Worm (Caenorhabditis elegans) whole organism, young adult: Measurements from ENCODE around the gene msp-74.
A peak's percentile ranks its signal among the peaks of the same experiment; 100 is the strongest.

Experiments used
- B0261.1 ChIP-seq: sonication (generic microtip); optimal IDR thresholded peaks from 2 replicates; lab custom pipeline; 2016; ENCODE audit warnings: mild to moderate bottlenecking, missing genetic modification characterization, moderate library complexity, missing compliant biosample characterization
- D2030.7 ChIP-seq: fragments of 200-800 bp; sonication (Bioruptor generic); IDR thresholded peaks from 2 replicates; pipeline ENCODE4 v1.3.6; 2022; ENCODE audit warnings: missing genetic modification reagents, missing genetic modification characterization, missing compliant biosample characterization
- F22D6.2 ChIP-seq: sonication (generic microtip); optimal IDR thresholded peaks from 2 replicates; lab custom pipeline; 2016; ENCODE audit warnings: mild to moderate bottlenecking, missing genetic modification characterization, missing compliant biosample characterization
- F33H1.4 ChIP-seq: fragments of 200-800 bp; sonication (Bioruptor generic); IDR thresholded peaks from 2 replicates; pipeline ENCODE4 v1.3.6; 2022; ENCODE audit warnings: missing genetic modification reagents, missing genetic modification characterization, missing compliant biosample characterization
- F37B4.10 ChIP-seq: fragments of 200-800 bp; sonication (Bioruptor generic); IDR thresholded peaks from 2 replicates; pipeline ENCODE4 v1.3.6; 2022; ENCODE audit warnings: missing genetic modification characterization, missing compliant biosample characterization
- F49E8.2 ChIP-seq: sonication (generic microtip); optimal IDR thresholded peaks from 3 replicates; lab custom pipeline; 2017; ENCODE audit warnings: missing genetic modification characterization, mild to moderate bottlenecking, missing compliant biosample characterization, antibody characterized with exemption, moderate library complexity; ENCODE audit not compliant: insufficient read depth
- F55B11.4 ChIP-seq: sonication (generic microtip); optimal IDR thresholded peaks from 2 replicates; lab custom pipeline; 2016; ENCODE audit warnings: missing compliant biosample characterization, missing genetic modification characterization, borderline replicate concordance; ENCODE audit not compliant: insufficient read depth
- K11D2.4 ChIP-seq: fragments of 200-800 bp; sonication (Bioruptor generic); IDR thresholded peaks from 2 replicates; pipeline ENCODE4 v1.3.6; 2022; ENCODE audit warnings: missing genetic modification reagents, missing genetic modification characterization, missing compliant biosample characterization
- Y53F4B.3 ChIP-seq: fragments of 200-800 bp; sonication (Bioruptor generic); IDR thresholded peaks from 2 replicates; pipeline ENCODE4 v1.3.6; 2022; ENCODE audit warnings: missing genetic modification reagents, missing genetic modification characterization, missing compliant biosample characterization
- Y67H2A.10 ChIP-seq: fragments of 200-800 bp; sonication (Bioruptor generic); conservative IDR thresholded peaks from 2 replicates; pipeline ENCODE4 v1.3.6; 2022; ENCODE audit warnings: missing genetic modification reagents, missing genetic modification characterization, missing compliant biosample characterization
- Y79H2A.3 ChIP-seq: fragments of 200-800 bp; sonication (Bioruptor generic); conservative IDR thresholded peaks from 2 replicates; pipeline ENCODE4 v1.3.6; 2022; ENCODE audit warnings: missing genetic modification reagents, missing genetic modification characterization, missing compliant biosample characterization
- ZK185.1 ChIP-seq: sonication (generic microtip); optimal IDR thresholded peaks from 2 replicates; lab custom pipeline; 2016; ENCODE audit warnings: mild to moderate bottlenecking, missing genetic modification characterization, missing compliant biosample characterization; ENCODE audit not compliant: poor library complexity, severe bottlenecking
- ama-1 ChIP-seq, 3 experiments: fragments of 150-350 bp in 1 of 3; sonication (generic microtip) in 2 of 3; optimal IDR thresholded peaks; 2 replicates each; lab custom pipeline; 2014 to 2018; ENCODE audit warnings: missing biosample characterization in 2 of 3, missing genetic modification characterization in 2 of 3, missing genetic modification reagents in 2 of 3
- aptf-3 ChIP-seq: fragments of 200-800 bp; sonication (Bioruptor generic); IDR thresholded peaks from 2 replicates; pipeline ENCODE4 v1.3.6; 2022; ENCODE audit warnings: missing genetic modification characterization, missing compliant biosample characterization
- cebp-2 ChIP-seq: fragments of 200-800 bp; sonication (Bioruptor generic); IDR thresholded peaks from 2 replicates; pipeline ENCODE4 v1.3.6; 2022; ENCODE audit warnings: missing genetic modification characterization, missing compliant biosample characterization
- ceh-100 ChIP-seq: fragments of 200-800 bp; sonication (Bioruptor generic); IDR thresholded peaks from 2 replicates; pipeline ENCODE4 v1.3.6; 2022; ENCODE audit warnings: missing genetic modification reagents, missing genetic modification characterization, missing compliant biosample characterization
- ceh-40 ChIP-seq: fragments of 200-800 bp; sonication (Bioruptor generic); IDR thresholded peaks from 2 replicates; pipeline ENCODE4 v1.3.6; 2022; ENCODE audit warnings: missing genetic modification characterization, missing compliant biosample characterization
- ceh-58 ChIP-seq: fragments of 200-800 bp; sonication (Bioruptor generic); IDR thresholded peaks from 2 replicates; pipeline ENCODE4 v1.3.6; 2022; ENCODE audit warnings: missing genetic modification characterization, missing compliant biosample characterization
- ceh-91 ChIP-seq: fragments of 200-800 bp; sonication (Bioruptor generic); IDR thresholded peaks from 2 replicates; pipeline ENCODE4 v1.3.6; 2022; ENCODE audit warnings: missing genetic modification reagents, missing genetic modification characterization, missing compliant biosample characterization
- dpff-1 ChIP-seq: sonication (generic microtip); optimal IDR thresholded peaks from 2 replicates; lab custom pipeline; 2017; ENCODE audit warnings: mild to moderate bottlenecking, missing genetic modification characterization, missing compliant biosample characterization
- egl-44 ChIP-seq: fragments of 200-800 bp; sonication (Bioruptor generic); IDR thresholded peaks from 2 replicates; pipeline ENCODE4 v1.3.6; 2022; ENCODE audit warnings: missing genetic modification reagents, missing genetic modification characterization, missing compliant biosample characterization
- fkh-3 ChIP-seq: sonication (generic microtip); optimal IDR thresholded peaks from 2 replicates; lab custom pipeline; 2016; ENCODE audit warnings: mild to moderate bottlenecking, missing genetic modification characterization, missing compliant biosample characterization
- gei-17 ChIP-seq: fragments of 200-800 bp; sonication (Bioruptor generic); optimal IDR thresholded peaks from 2 replicates; lab custom pipeline; 2018; ENCODE audit warnings: mild to moderate bottlenecking, missing genetic modification characterization, missing compliant biosample characterization
- hmg-1.2 ChIP-seq: fragments of 200-800 bp; sonication (Bioruptor generic); IDR thresholded peaks from 2 replicates; pipeline ENCODE4 v1.3.6; 2022; ENCODE audit warnings: missing genetic modification reagents, missing genetic modification characterization, missing compliant biosample characterization
- hmg-20 ChIP-seq: fragments of 200-800 bp; sonication (Bioruptor generic); IDR thresholded peaks from 2 replicates; pipeline ENCODE4 v1.3.6; 2022; ENCODE audit warnings: missing genetic modification reagents, missing genetic modification characterization, missing compliant biosample characterization
- hrde-1 ChIP-seq: sonication (generic microtip); optimal IDR thresholded peaks from 2 replicates; lab custom pipeline; 2016; ENCODE audit warnings: missing genetic modification characterization, mild to moderate bottlenecking, missing compliant biosample characterization, moderate library complexity, missing genotype, missing genetic modification reagents, borderline replicate concordance
- lag-1 ChIP-seq: fragments of 200-800 bp; sonication (Bioruptor generic); IDR thresholded peaks from 2 replicates; pipeline ENCODE4 v1.3.6; 2022; ENCODE audit warnings: missing genetic modification reagents, missing genetic modification characterization, missing compliant biosample characterization
- let-526 ChIP-seq: fragments of 200-800 bp; sonication (Bioruptor generic); IDR thresholded peaks from 2 replicates; pipeline ENCODE4 v1.3.6; 2022; ENCODE audit warnings: missing genetic modification reagents, missing genetic modification characterization, missing compliant biosample characterization
- lin-40 ChIP-seq: sonication (generic microtip); optimal IDR thresholded peaks from 2 replicates; lab custom pipeline; 2016; ENCODE audit warnings: missing genetic modification characterization, mild to moderate bottlenecking, missing compliant biosample characterization, missing genotype, missing genetic modification reagents
- lin-54 ChIP-seq: fragments of 200-800 bp; sonication (Bioruptor generic); optimal IDR thresholded peaks from 2 replicates; lab custom pipeline; 2018; ENCODE audit warnings: mild to moderate bottlenecking, missing genetic modification characterization, missing compliant biosample characterization
- madf-6 ChIP-seq: fragments of 200-800 bp; sonication (Bioruptor generic); IDR thresholded peaks from 2 replicates; pipeline ENCODE4 v1.3.6; 2022; ENCODE audit warnings: missing genetic modification reagents, missing genetic modification characterization, missing compliant biosample characterization
- mcd-1 ChIP-seq: fragments of 200-800 bp; sonication (Bioruptor generic); IDR thresholded peaks from 2 replicates; pipeline ENCODE4 v1.3.6; 2022; ENCODE audit warnings: missing genetic modification reagents, missing genetic modification characterization, missing compliant biosample characterization
- mes-4 ChIP-seq: sonication (generic microtip); optimal IDR thresholded peaks from 2 replicates; lab custom pipeline; 2016; ENCODE audit warnings: missing genotype, missing genetic modification characterization, missing compliant biosample characterization
- nfya-1 ChIP-seq: sonication (generic microtip); optimal IDR thresholded peaks from 2 replicates; lab custom pipeline; 2017; ENCODE audit warnings: antibody characterized with exemption, missing compliant biosample characterization, missing genetic modification characterization, borderline replicate concordance; ENCODE audit not compliant: insufficient read depth
- nfyb-1 ChIP-seq: fragments of 200-800 bp; sonication (Bioruptor generic); IDR thresholded peaks from 2 replicates; pipeline ENCODE4 v1.3.6; 2022; ENCODE audit warnings: missing genetic modification reagents, missing genetic modification characterization, missing compliant biosample characterization
- nhr-179 ChIP-seq: sonication (generic microtip); optimal IDR thresholded peaks from 2 replicates; lab custom pipeline; 2016; ENCODE audit warnings: mild to moderate bottlenecking, missing genetic modification characterization, missing compliant biosample characterization
- nhr-27 ChIP-seq: fragments of 200-800 bp; sonication (Bioruptor generic); optimal IDR thresholded peaks from 2 replicates; lab custom pipeline; 2018; ENCODE audit warnings: mild to moderate bottlenecking, missing genetic modification characterization, moderate library complexity, missing compliant biosample characterization
- nhr-80 ChIP-seq: sonication (generic microtip); optimal IDR thresholded peaks from 2 replicates; lab custom pipeline; 2016; ENCODE audit warnings: missing genetic modification characterization, missing compliant biosample characterization
- nhr-90 ChIP-seq: sonication (generic microtip); optimal IDR thresholded peaks from 2 replicates; lab custom pipeline; 2016; ENCODE audit warnings: missing genotype, mild to moderate bottlenecking, missing genetic modification characterization, missing compliant biosample characterization
- pha-4 ChIP-seq: fragments of 150-350 bp; sonication (generic microtip); optimal IDR thresholded peaks from 2 replicates; lab custom pipeline; 2014; ENCODE audit warnings: missing biosample characterization, missing genetic modification reagents, missing genetic modification characterization
- rcor-1 ChIP-seq: fragments of 200-800 bp; sonication (Bioruptor generic); IDR thresholded peaks from 2 replicates; pipeline ENCODE4 v1.3.6; 2022; ENCODE audit warnings: missing genetic modification reagents, missing genetic modification characterization, missing compliant biosample characterization
- rpc-1 ChIP-seq, 2 experiments: fragments of 150-350 bp in 1 of 2; sonication (generic microtip) in 1 of 2; optimal IDR thresholded peaks; 2 replicates each; lab custom pipeline; 2014 to 2018; ENCODE audit warnings: missing biosample characterization in 1 of 2, missing genetic modification characterization in 1 of 2, missing genetic modification reagents in 1 of 2, missing genotype in 1 of 2
- snpc-1.1 ChIP-seq: sonication (generic microtip); optimal IDR thresholded peaks from 2 replicates; lab custom pipeline; 2017; ENCODE audit warnings: missing genetic modification characterization, mild to moderate bottlenecking, missing compliant biosample characterization, antibody characterized with exemption, moderate library complexity, missing genotype, missing genetic modification reagents; ENCODE audit not compliant: insufficient read depth
- somi-1 ChIP-seq: fragments of 200-800 bp; sonication (Bioruptor generic); optimal IDR thresholded peaks from 2 replicates; lab custom pipeline; 2018; ENCODE audit warnings: mild to moderate bottlenecking, missing genetic modification characterization, missing compliant biosample characterization
- tbp1 ChIP-seq: fragments of 200-800 bp; sonication (Bioruptor generic); optimal IDR thresholded peaks from 2 replicates; lab custom pipeline; 2018; ENCODE audit warnings: mild to moderate bottlenecking, missing genetic modification characterization, missing compliant biosample characterization
- zim-3 ChIP-seq: sonication (generic microtip); optimal IDR thresholded peaks from 2 replicates; lab custom pipeline; 2017; ENCODE audit warnings: mild to moderate bottlenecking, missing genetic modification characterization, moderate library complexity, missing compliant biosample characterization
- ztf-6 ChIP-seq: fragments of 200-800 bp; sonication (Bioruptor generic); IDR thresholded peaks from 2 replicates; pipeline ENCODE4 v1.3.6; 2022; ENCODE audit warnings: missing genetic modification reagents, missing genetic modification characterization, missing compliant biosample characterization

msp-74 gene

DNA sequence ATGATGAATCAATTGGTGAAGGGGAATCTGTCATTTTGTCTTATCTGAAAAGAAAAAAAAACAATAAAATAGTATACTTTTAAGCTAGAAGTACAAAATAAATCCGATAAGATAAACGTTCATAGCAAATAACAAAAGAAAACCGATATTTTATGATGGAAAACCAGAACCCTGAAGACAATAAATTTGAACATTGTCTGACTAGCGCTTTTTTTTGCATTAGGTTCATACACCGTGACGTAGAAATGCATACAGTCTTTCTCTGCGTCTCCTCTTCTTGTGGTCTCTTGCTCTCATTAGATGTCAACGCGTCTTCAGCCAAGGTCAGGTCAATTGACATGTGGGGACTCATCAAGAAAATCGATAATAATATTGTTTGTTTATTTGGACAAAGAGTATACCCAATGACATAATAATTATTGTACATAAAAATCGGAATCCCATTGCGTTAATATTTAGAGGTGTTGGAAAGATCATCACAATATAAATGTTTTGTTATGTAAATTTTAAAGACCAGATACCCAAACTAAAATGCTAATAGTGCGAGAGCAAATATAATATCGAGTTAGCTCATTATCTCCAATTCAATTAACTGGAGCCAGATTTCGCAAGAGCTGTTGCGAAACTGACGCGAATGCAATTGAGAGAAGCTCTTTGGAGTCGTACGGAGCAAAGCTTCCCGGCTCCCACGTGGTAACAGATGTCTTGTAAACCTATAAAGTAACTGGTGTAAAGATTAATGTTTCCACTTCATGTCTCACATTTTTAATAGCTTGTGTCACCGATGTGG lies 33.8 kb downstream of the msp-74 start, which contains the start of gene dsh-2 (continued):
- no peak for TF ChIP-seq snpc-1.1
- TF ChIP-seq nhr-80 (tag; lab: Kevin White, UChicago), result peak; percentile 49
- TF ChIP-seq lin-54, result peak; percentile 40
- TF ChIP-seq mes-4, result no peak
- no peak for TF ChIP-seq ceh-100 (GFP tag; lab: Robert Waterston, UW)
- TF ChIP-seq rpc-1 (optimal IDR thresholded peaks at IDR 0.05; lab: Kevin White, UChicago), result no peak
- TF ChIP-seq rpc-1 (tag; optimal IDR thresholded peaks at IDR 0.05; lab: Kevin White, UChicago), result no peak
- TF ChIP-seq F37B4.10, result no peak
- no peak for TF ChIP-seq pha-4 (tag; lab: Kevin White, UChicago)
- TF ChIP-seq lag-1 (GFP tag; lab: Robert Waterston, UW), result no peak
- TF ChIP-seq gei-17 (GFP tag; lab: Kevin White, UChicago), result no peak
- no peak for TF ChIP-seq F22D6.2 (tag; lab: Kevin White, UChicago)
- TF ChIP-seq ama-1 (optimal IDR thresholded peaks at IDR 0.05; lab: Kevin White, UChicago), result no peak
- TF ChIP-seq ama-1 (GFP tag; optimal IDR thresholded peaks at IDR 0.05; lab: Kevin White, UChicago), result no peak
- peak; percentile 44 for TF ChIP-seq D2030.7 (GFP tag; lab: Robert Waterston, UW)
- TF ChIP-seq B0261.1 (tag; lab: Kevin White, UChicago), result no peak
- no peak for TF ChIP-seq zim-3
- no peak for TF ChIP-seq hmg-20
- no peak for TF ChIP-seq ceh-58 (GFP tag; lab: Robert Waterston, UW)
- TF ChIP-seq Y67H2A.10 (GFP tag; lab: Robert Waterston, UW), result no peak
- peak; percentile 81 for TF ChIP-seq hmg-1.2
- no peak for TF ChIP-seq nhr-90 (tag; lab: Kevin White, UChicago)
- TF ChIP-seq let-526 (GFP tag; lab: Robert Waterston, UW), result no peak
- TF ChIP-seq ztf-6, result no peak
- peak; percentile 44 for TF ChIP-seq tbp1 (GFP tag; lab: Kevin White, UChicago)
- peak; percentile 4 for TF ChIP-seq ZK185.1 (tag; lab: Kevin White, UChicago)
- TF ChIP-seq fkh-3 (tag; lab: Kevin White, UChicago), result no peak
- peak; percentile 50 for TF ChIP-seq mcd-1 (GFP tag; lab: Robert Waterston, UW)
- TF ChIP-seq egl-44, result no peak
- TF ChIP-seq madf-6, result peak; percentile 55
- TF ChIP-seq F49E8.2, result no peak
- TF ChIP-seq F33H1.4 (GFP tag; lab: Robert Waterston, UW), result peak; percentile 51
- TF ChIP-seq cebp-2 (GFP tag; lab: Robert Waterston, UW), result no peak
- TF ChIP-seq ceh-91, result no peak
- TF ChIP-seq, all 124 proteins: peak for 19

- TF ChIP-seq nhr-27 (tag; lab: Kevin White, UChicago) (no peak), F55B11.4 (tag; lab: Kevin White, UChicago) (no peak), B0261.1 (tag; lab: Kevin White, UChicago) (no peak), dpff-1 (tag; lab: Kevin White, UChicago) (no peak), aptf-3 (no peak), lin-40 (tag; lab: Kevin White, UChicago) (no peak), K11D2.4 (GFP tag; lab: Robert Waterston, UW) (no peak), nfyb-1 (no peak), Y79H2A.3 (no peak), somi-1 (GFP tag; lab: Kevin White, UChicago) (no peak), rpc-1 (optimal IDR thresholded peaks at IDR 0.05; lab: Kevin White, UChicago) (no peak), rpc-1 (tag; optimal IDR thresholded peaks at IDR 0.05; lab: Kevin White, UChicago) (no peak), hrde-1 (tag; lab: Kevin White, UChicago) (no peak), rcor-1 (no peak), Y53F4B.3 (GFP tag; lab: Robert Waterston, UW) (no peak), snpc-1.1 (no peak), nhr-179 (no peak), nfya-1 (tag; lab: Kevin White, UChicago) (no peak), mcd-1 (GFP tag; lab: Robert Waterston, UW) (no peak), ceh-40 (GFP tag; lab: Robert Waterston, UW) (no peak)
Observed at ce11 chrII:5071265-5071664, 43.9 kb downstream of the msp-74 start, which contains the start of gene C27A2.7. Gene C27A2.7 (minus strand): TSS chrII:5071365.
